Worm (Caenorhabditis elegans): ENCODE measurements around the gene F45D3.4.

The F45D3.4 gene

DNA sequence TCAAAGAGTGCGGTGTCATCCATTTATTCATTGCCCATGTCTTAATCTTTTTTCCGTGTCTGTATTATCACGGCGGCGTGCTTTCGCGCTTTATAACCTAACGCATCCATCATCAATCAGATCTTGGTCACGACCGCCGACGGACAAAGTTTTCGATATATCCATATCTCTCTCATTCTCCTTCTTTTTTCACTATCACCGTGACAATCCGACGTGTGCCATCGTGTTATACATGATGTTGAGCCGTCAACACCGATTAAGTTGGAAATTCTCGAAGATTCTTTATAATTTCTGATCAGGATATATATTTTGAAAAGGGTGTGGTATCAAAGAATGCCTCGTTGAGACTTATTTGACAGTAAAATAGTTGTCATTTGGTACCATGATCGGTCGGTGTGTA is 3.9 kb upstream of the F45D3.4 start:
- TF ChIP-seq nhr-23 (tag; optimal IDR thresholded peaks at IDR 0.05) (peak; percentile 18), aly-2 (tag; optimal IDR thresholded peaks at IDR 0.05) (no peak), tbx-2 (tag; optimal IDR thresholded peaks at IDR 0.05) (no peak), pha-4 (tag; optimal IDR thresholded peaks at IDR 0.05) (no peak), ama-1 (optimal IDR thresholded peaks at IDR 0.05) (peak; percentile 67), nhr-67 (tag; optimal IDR thresholded peaks at IDR 0.05) (no peak), egl-5 (tag; optimal IDR thresholded peaks at IDR 0.05) (no peak), nfya-1 (tag; optimal IDR thresholded peaks at IDR 0.05; ENCODE audit: insufficient read depth) (no peak), nhr-25 (tag; optimal IDR thresholded peaks at IDR 0.05) (peak; percentile 30), nhr-43 (tag; optimal IDR thresholded peaks at IDR 0.05; ENCODE audit: poor library complexity, severe bottlenecking) (peak; percentile 25), lin-39 (tag; optimal IDR thresholded peaks at IDR 0.05) (no peak), daf-12 (tag; optimal IDR thresholded peaks at IDR 0.05) (no peak), fos-1 (tag; optimal IDR thresholded peaks at IDR 0.05) (no peak), elt-3 (tag; optimal IDR thresholded peaks at IDR 0.05) (peak in 1 of 3 experiments; percentile 70), ztf-4 (tag; optimal IDR thresholded peaks at IDR 0.05) (no peak), nhr-76 (tag; optimal IDR thresholded peaks at IDR 0.05) (no peak), ceh-9 (tag; optimal IDR thresholded peaks at IDR 0.05) (no peak)

DNA sequence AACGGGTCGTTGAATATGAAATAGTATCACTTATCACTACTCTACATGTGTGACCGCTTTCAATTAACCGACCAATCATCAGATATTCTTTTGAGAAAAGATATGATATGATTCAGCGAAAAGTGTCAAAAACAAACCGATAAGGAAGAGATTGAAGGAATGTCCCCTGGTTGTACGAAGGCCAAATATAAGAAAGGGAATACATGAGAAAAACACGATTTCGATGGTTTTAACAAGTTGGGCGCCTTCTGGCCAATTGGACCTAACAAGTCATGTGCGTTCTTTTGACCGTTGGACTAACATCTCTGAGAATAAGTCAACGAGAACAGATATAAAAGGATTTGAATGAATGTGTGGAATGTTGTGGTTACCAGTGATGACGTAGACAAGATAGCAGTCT is 2.9 kb upstream of the F45D3.4 start:
- no peak for TF ChIP-seq fkh-2 (tag; optimal IDR thresholded peaks at IDR 0.05)
- peak; percentile 74 for TF ChIP-seq nhr-23 (tag; optimal IDR thresholded peaks at IDR 0.05)
- peak; percentile 42 for TF ChIP-seq nhr-43 (tag; optimal IDR thresholded peaks at IDR 0.05; ENCODE audit: poor library complexity, severe bottlenecking)
- TF ChIP-seq nhr-25 (tag; optimal IDR thresholded peaks at IDR 0.05) = peak; percentile 57

DNA sequence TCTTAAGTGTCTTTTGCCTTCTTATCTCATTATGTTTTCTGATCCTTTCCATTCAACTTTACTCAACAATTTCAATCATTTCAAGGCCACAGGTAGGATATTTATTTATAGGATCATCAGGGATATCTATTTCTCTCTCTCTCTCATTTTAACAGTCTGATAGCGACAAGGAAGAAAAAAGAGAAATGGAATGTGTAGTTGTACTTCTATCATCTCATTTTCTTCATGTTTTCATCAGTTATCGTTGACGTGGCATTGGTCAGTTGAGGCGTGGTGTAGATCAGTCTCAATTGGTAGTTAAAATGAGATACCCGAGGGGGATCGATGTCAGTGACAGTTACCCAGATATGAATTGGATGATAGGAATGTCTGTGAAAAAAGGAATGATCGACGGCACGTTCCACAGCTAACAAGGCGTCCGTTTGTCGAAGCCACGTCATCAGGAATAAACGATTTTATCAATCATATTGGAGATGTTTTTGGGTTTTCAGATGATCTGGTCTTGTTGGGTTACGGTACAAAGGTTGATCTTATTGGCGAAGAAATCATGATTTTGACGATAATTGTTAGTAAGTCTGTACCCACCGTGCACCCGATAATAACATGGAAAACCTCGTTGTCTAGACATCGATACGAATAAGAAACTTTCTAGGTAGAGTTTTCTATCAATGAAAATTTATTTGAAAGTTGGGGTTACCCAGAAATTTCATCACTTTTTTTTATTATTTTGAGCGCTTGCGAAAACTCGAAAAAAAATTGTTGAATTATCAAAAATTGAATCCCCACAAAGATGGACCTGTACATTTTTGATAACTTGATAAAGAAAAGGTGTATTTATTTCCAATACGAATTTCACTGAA is 1.4 kb upstream of the F45D3.4 start:
- no peak for TF ChIP-seq ceh-16 (tag; optimal IDR thresholded peaks at IDR 0.05)
- TF ChIP-seq R02D3.7 (tag; optimal IDR thresholded peaks at IDR 0.05) = peak; percentile 34
- TF ChIP-seq nhr-43 (tag; optimal IDR thresholded peaks at IDR 0.05; ENCODE audit: poor library complexity, severe bottlenecking) = peak; percentile 63
- peak; percentile 37 for TF ChIP-seq tbx-2 (tag; optimal IDR thresholded peaks at IDR 0.05)
- TF ChIP-seq ceh-28 (tag; optimal IDR thresholded peaks at IDR 0.05) = peak; percentile 42
- no peak for TF ChIP-seq nhr-77 (tag; optimal IDR thresholded peaks at IDR 0.05)
- TF ChIP-seq unc-39 (tag; optimal IDR thresholded peaks at IDR 0.05) = no peak
- TF ChIP-seq ztf-4 (tag; optimal IDR thresholded peaks at IDR 0.05) = no peak
- TF ChIP-seq egl-27 (tag; optimal IDR thresholded peaks at IDR 0.05) = no peak
- peak; percentile 58 for TF ChIP-seq nhr-25 (tag; optimal IDR thresholded peaks at IDR 0.05)
- TF ChIP-seq elt-3 (tag; optimal IDR thresholded peaks at IDR 0.05) = peak; percentile 52 to 84 (median 84)
- TF ChIP-seq ama-1 (optimal IDR thresholded peaks at IDR 0.05) = peak; percentile 4
- peak; percentile 77 for TF ChIP-seq nhr-23 (tag; optimal IDR thresholded peaks at IDR 0.05)

DNA sequence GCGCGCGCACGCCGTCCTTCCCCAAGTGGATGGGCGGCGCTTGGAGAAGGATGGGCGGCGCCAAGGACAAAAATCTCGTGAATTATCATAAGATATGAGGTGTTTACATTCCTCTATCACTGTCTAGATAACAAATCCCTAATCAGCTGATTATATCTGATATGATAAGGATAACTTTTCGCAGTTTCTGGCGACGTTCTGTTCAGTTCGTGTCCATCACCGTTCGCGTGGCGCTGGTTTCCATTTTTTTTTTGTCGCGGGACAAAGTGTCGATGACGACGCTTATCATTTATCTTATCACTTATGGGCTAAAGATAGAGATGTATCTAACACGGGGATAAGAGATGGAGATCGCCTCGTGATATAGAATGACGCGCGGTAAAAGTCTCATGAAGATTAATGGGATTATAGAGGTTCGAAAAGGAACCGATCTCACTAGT is 315 bp upstream of the F45D3.4 start:
- TF ChIP-seq fkh-10 (GFP tag; optimal IDR thresholded peaks at IDR 0.05) (no peak), ceh-82 (tag; optimal IDR thresholded peaks at IDR 0.05) (no peak), elt-3 (tag; optimal IDR thresholded peaks at IDR 0.05) (peak; percentile 97 to 99 (median 99)), mml-1 (tag; optimal IDR thresholded peaks at IDR 0.05) (peak; percentile 13), ztf-4 (tag; optimal IDR thresholded peaks at IDR 0.05) (no peak), fos-1 (tag; optimal IDR thresholded peaks at IDR 0.05) (no peak), nhr-43 (tag; optimal IDR thresholded peaks at IDR 0.05; ENCODE audit: poor library complexity, severe bottlenecking) (peak; percentile 81), nhr-23 (tag; optimal IDR thresholded peaks at IDR 0.05) (peak; percentile 89), nhr-25 (tag; optimal IDR thresholded peaks at IDR 0.05) (peak; percentile 13), tbx-2 (tag; optimal IDR thresholded peaks at IDR 0.05) (peak; percentile 26), ceh-28 (tag; optimal IDR thresholded peaks at IDR 0.05) (peak; percentile 11)

DNA sequence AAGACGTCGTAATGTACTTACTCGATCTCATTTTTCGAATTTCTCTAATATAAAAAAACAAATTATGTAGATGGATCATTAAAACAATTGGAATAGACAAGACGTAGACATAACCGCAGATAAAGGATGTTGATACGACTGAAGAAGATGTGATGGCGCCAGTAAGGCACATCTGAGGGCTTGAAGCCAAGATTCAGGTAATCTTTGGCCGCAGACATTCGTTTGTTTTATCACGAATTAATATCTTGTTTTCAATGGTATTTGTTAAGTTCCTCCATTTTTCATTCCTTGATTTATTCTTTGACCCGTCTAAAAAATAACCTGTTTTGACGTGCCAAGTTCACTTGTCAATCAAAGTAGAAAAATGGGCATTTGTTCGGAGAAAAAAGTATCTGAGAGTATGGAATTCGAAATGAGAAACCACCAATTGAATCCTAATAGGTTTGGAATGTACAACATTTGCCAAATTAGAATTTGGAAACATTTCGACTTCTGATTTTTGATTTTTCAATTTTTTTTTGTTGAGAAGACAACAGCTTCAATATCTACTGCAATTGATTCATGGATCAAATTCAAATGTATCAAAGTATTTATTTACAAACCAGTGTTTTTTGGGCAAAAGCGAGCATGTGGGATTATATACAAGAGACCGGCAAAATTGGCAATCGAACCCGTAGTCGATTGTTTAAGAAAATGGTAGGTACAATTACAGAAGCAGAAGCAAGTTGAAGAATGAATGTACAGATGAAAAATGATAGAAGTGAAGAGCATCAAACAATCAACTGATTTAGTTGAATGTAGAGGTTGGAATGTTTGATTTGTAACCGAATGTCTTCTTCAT is 1.1 kb downstream of the F45D3.4 start:
- TF ChIP-seq nhr-43 (tag; optimal IDR thresholded peaks at IDR 0.05; ENCODE audit: poor library complexity, severe bottlenecking) (peak; percentile 66), ama-1 (optimal IDR thresholded peaks at IDR 0.05) (peak; percentile 80), ceh-82 (tag; optimal IDR thresholded peaks at IDR 0.05) (no peak), tbx-2 (tag; optimal IDR thresholded peaks at IDR 0.05) (peak; percentile 3), unc-62 (GFP tag; optimal IDR thresholded peaks at IDR 0.05) (peak; percentile 10), nhr-12 (tag; optimal IDR thresholded peaks at IDR 0.05) (no peak), daf-12 (tag; optimal IDR thresholded peaks at IDR 0.05) (no peak), elt-1 (tag; optimal IDR thresholded peaks at IDR 0.05) (no peak), nhr-76 (tag; optimal IDR thresholded peaks at IDR 0.05) (peak; percentile 58), nfya-1 (tag; optimal IDR thresholded peaks at IDR 0.05; ENCODE audit: insufficient read depth) (peak; percentile 8), elt-2 (tag; optimal IDR thresholded peaks at IDR 0.05) (no peak), hmg-11 (tag; optimal IDR thresholded peaks at IDR 0.05) (no peak), nhr-28 (tag; optimal IDR thresholded peaks at IDR 0.05) (peak; percentile 80), egl-27 (tag; optimal IDR thresholded peaks at IDR 0.05) (no peak), pha-4 (tag; optimal IDR thresholded peaks at IDR 0.05) (no peak), R02D3.7 (tag; optimal IDR thresholded peaks at IDR 0.05) (no peak), mdl-1 (tag; optimal IDR thresholded peaks at IDR 0.05) (no peak), lsy-12 (tag; optimal IDR thresholded peaks at IDR 0.05) (no peak), elt-3 (tag; optimal IDR thresholded peaks at IDR 0.05) (peak in 1 of 3 experiments; percentile 62), nhr-25 (tag; optimal IDR thresholded peaks at IDR 0.05) (peak; percentile 43)
